Fruit fly (Drosophila melanogaster) whole organism, wandering third instar larva: ENCODE data around the gene CG14718.

Source experiments
- Abd-B ChIP-seq: fragments of >200 bp; optimal IDR thresholded peaks from 2 replicates; lab custom pipeline; 2017; ENCODE audit warnings: missing biosample characterization, missing genetic modification characterization
- CG32264 ChIP-seq: fragments of 200-800 bp; sonication (Bioruptor generic); optimal IDR thresholded peaks from 2 replicates; lab custom pipeline; 2016; ENCODE audit warnings: missing biosample characterization, missing genetic modification characterization
- CG9705 ChIP-seq: fragments of 200-800 bp; sonication (Bioruptor generic); optimal IDR thresholded peaks from 2 replicates; lab custom pipeline; 2018; ENCODE audit warnings: missing biosample characterization, mild to moderate bottlenecking, missing genetic modification characterization
- CrebA ChIP-seq: fragments of 200-800 bp; sonication (Bioruptor generic); optimal IDR thresholded peaks from 2 replicates; lab custom pipeline; 2016; ENCODE audit warnings: missing biosample characterization, mild to moderate bottlenecking, missing genetic modification characterization, borderline replicate concordance
- Dfd ChIP-seq: fragments of >200 bp; optimal IDR thresholded peaks from 2 replicates; lab custom pipeline; 2017; ENCODE audit warnings: missing biosample characterization, missing genetic modification characterization
- Dif ChIP-seq: fragments of 200-275, 200-300 bp; sonication (Bioruptor generic); optimal IDR thresholded peaks from 2 replicates; lab custom pipeline; 2018; ENCODE audit warnings: missing biosample characterization, missing genetic modification characterization; ENCODE audit not compliant: partially characterized antibody
- GATAd ChIP-seq: sonication (Bioruptor generic); optimal IDR thresholded peaks from 2 replicates; lab custom pipeline; 2016; ENCODE audit warnings: missing biosample characterization, missing genetic modification characterization
- HLH106 ChIP-seq: fragments of 200-800 bp; optimal IDR thresholded peaks from 3 replicates; lab custom pipeline; 2019; ENCODE audit warnings: missing biosample characterization, mild to moderate bottlenecking, missing genetic modification characterization, moderate library complexity
- Hnf4 ChIP-seq: fragments of 200-800 bp; sonication (Bioruptor generic); optimal IDR thresholded peaks from 2 replicates; lab custom pipeline; 2016; ENCODE audit warnings: missing biosample characterization, mild to moderate bottlenecking, missing genetic modification characterization
- Hr78 ChIP-seq: fragments of >200 bp; optimal IDR thresholded peaks from 2 replicates; lab custom pipeline; 2017; ENCODE audit warnings: missing biosample characterization, missing genetic modification characterization
- Hr83 ChIP-seq: fragments of 200-300 bp; sonication (Bioruptor generic); optimal IDR thresholded peaks from 2 replicates; lab custom pipeline; 2016; ENCODE audit warnings: missing biosample characterization, mild to moderate bottlenecking, missing genetic modification characterization, moderate library complexity; ENCODE audit not compliant: poor library complexity, severe bottlenecking
- Jra ChIP-seq: sonication (Bioruptor generic); optimal IDR thresholded peaks from 2 replicates; lab custom pipeline; 2016; ENCODE audit warnings: missing biosample characterization, missing genetic modification characterization
- Mio ChIP-seq: sonication (Bioruptor generic); optimal IDR thresholded peaks from 2 replicates; lab custom pipeline; 2016; ENCODE audit warnings: missing biosample characterization, missing genetic modification characterization
- Myc ChIP-seq: fragments of >200 bp; optimal IDR thresholded peaks from 2 replicates; lab custom pipeline; 2017
- N ChIP-seq: fragments of >200 bp; optimal IDR thresholded peaks from 2 replicates; lab custom pipeline; 2018; ENCODE audit warnings: missing biosample characterization, missing external identifiers, missing genetic modification characterization
- OdsH ChIP-seq: fragments of 200-800 bp; sonication (Bioruptor generic); optimal IDR thresholded peaks from 2 replicates; lab custom pipeline; 2016; ENCODE audit warnings: missing biosample characterization, mild to moderate bottlenecking, missing genetic modification characterization
- Rel ChIP-seq, 2 experiments: fragments of 200-800 bp; sonication (Bioruptor generic) in 1 of 2; optimal IDR thresholded peaks; 2 replicates in 1 of 2; 3 replicates in 1 of 2; lab custom pipeline; 2016 to 2019; ENCODE audit warnings: mild to moderate bottlenecking in 2 of 2, missing biosample characterization in 2 of 2, missing genetic modification characterization in 2 of 2, moderate library complexity in 1 of 2
- Sp1 ChIP-seq: fragments of 200-800 bp; sonication (Bioruptor generic); optimal IDR thresholded peaks from 3 replicates; lab custom pipeline; 2019; ENCODE audit warnings: missing biosample characterization, mild to moderate bottlenecking, missing genetic modification characterization, moderate library complexity
- Vsx2 ChIP-seq: fragments of 200-300, 225-300 bp; sonication (Bioruptor generic); optimal IDR thresholded peaks from 2 replicates; lab custom pipeline; 2018; ENCODE audit warnings: missing biosample characterization, missing genetic modification characterization; ENCODE audit not compliant: partially characterized antibody
- br ChIP-seq: fragments of 200-800 bp; sonication (Bioruptor generic); optimal IDR thresholded peaks from 2 replicates; lab custom pipeline; 2016; ENCODE audit warnings: missing biosample characterization, missing genetic modification characterization
- brk ChIP-seq: fragments of 200-800 bp; sonication (Bioruptor generic); optimal IDR thresholded peaks from 2 replicates; lab custom pipeline; 2016; ENCODE audit warnings: missing biosample characterization, mild to moderate bottlenecking, missing genetic modification characterization
- dl ChIP-seq, 2 experiments: fragments of 175-275, 200-275 bp in 1 of 2; fragments of 200-275 bp in 1 of 2; sonication (Bioruptor generic); optimal IDR thresholded peaks; lab custom pipeline; 2018; ENCODE audit warnings: mild to moderate bottlenecking in 2 of 2, missing biosample characterization in 2 of 2, missing genetic modification characterization in 2 of 2, moderate library complexity in 2 of 2; ENCODE audit not compliant: partially characterized antibody in 2 of 2, insufficient read depth in 1 of 2
- dmrt93B ChIP-seq: fragments of 200-800 bp; sonication (Bioruptor generic); optimal IDR thresholded peaks from 2 replicates; lab custom pipeline; 2018; ENCODE audit warnings: missing biosample characterization, mild to moderate bottlenecking, missing genetic modification characterization
- dsf ChIP-seq: sonication (Bioruptor generic); optimal IDR thresholded peaks from 2 replicates; lab custom pipeline; 2016; ENCODE audit warnings: missing biosample characterization, missing genetic modification characterization, borderline replicate concordance
- ey ChIP-seq: fragments of 200-800 bp; sonication (Bioruptor generic); optimal IDR thresholded peaks from 2 replicates; lab custom pipeline; 2016; ENCODE audit warnings: missing biosample characterization, missing genetic modification characterization
- foxo ChIP-seq, 2 experiments: fragments of 200-800 bp; sonication (Bioruptor generic); optimal IDR thresholded peaks; 2 replicates in 1 of 2; 3 replicates in 1 of 2; lab custom pipeline; 2016 to 2017; ENCODE audit warnings: missing biosample characterization in 2 of 2, missing genetic modification characterization in 2 of 2
- fru ChIP-seq: fragments of 200-800 bp; sonication (Bioruptor generic); optimal IDR thresholded peaks from 3 replicates; lab custom pipeline; 2016; ENCODE audit warnings: missing biosample characterization, mild to moderate bottlenecking, missing genetic modification characterization
- h ChIP-seq: fragments of 200-800 bp; sonication (Bioruptor generic); optimal IDR thresholded peaks from 3 replicates; lab custom pipeline; 2016; ENCODE audit warnings: missing biosample characterization, mild to moderate bottlenecking, missing genetic modification characterization
- jim ChIP-seq: fragments of 175-275, 200-325 bp; sonication (Bioruptor generic); optimal IDR thresholded peaks from 2 replicates; lab custom pipeline; 2016; ENCODE audit warnings: missing biosample characterization, mild to moderate bottlenecking, missing genetic modification characterization
- lola ChIP-seq: fragments of >200 bp; optimal IDR thresholded peaks from 2 replicates; lab custom pipeline; 2017; ENCODE audit warnings: missing biosample characterization, missing genetic modification characterization
- pan ChIP-seq: fragments of >200 bp; optimal IDR thresholded peaks from 2 replicates; lab custom pipeline; 2017
- psq ChIP-seq: fragments of 200-800 bp; sonication (Bioruptor generic); optimal IDR thresholded peaks from 3 replicates; lab custom pipeline; 2017; ENCODE audit warnings: missing biosample characterization, mild to moderate bottlenecking, missing genetic modification characterization, moderate library complexity
- rgr ChIP-seq: fragments of 200-800 bp; sonication (Bioruptor generic); optimal IDR thresholded peaks from 3 replicates; lab custom pipeline; 2016; ENCODE audit warnings: missing biosample characterization, mild to moderate bottlenecking, missing genetic modification characterization
- sage ChIP-seq: fragments of 200-800 bp; sonication (Bioruptor generic); optimal IDR thresholded peaks from 2 replicates; lab custom pipeline; 2016; ENCODE audit warnings: missing biosample characterization, mild to moderate bottlenecking, missing genetic modification characterization
- sv ChIP-seq: fragments of 200-800 bp; sonication (Bioruptor generic); optimal IDR thresholded peaks from 3 replicates; lab custom pipeline; 2016; ENCODE audit warnings: missing biosample characterization, missing genetic modification characterization
- tai ChIP-seq: sonication (Bioruptor generic); optimal IDR thresholded peaks from 2 replicates; lab custom pipeline; 2016; ENCODE audit warnings: missing biosample characterization, missing genetic modification characterization
- usp ChIP-seq: fragments of >200 bp; optimal IDR thresholded peaks from 2 replicates; lab custom pipeline; 2017; ENCODE audit warnings: missing biosample characterization, missing genetic modification characterization
- woc ChIP-seq: sonication (Bioruptor generic); optimal IDR thresholded peaks from 2 replicates; lab custom pipeline; 2016; ENCODE audit warnings: missing biosample characterization, mild to moderate bottlenecking, missing genetic modification characterization

Gene CG14718

DNA sequence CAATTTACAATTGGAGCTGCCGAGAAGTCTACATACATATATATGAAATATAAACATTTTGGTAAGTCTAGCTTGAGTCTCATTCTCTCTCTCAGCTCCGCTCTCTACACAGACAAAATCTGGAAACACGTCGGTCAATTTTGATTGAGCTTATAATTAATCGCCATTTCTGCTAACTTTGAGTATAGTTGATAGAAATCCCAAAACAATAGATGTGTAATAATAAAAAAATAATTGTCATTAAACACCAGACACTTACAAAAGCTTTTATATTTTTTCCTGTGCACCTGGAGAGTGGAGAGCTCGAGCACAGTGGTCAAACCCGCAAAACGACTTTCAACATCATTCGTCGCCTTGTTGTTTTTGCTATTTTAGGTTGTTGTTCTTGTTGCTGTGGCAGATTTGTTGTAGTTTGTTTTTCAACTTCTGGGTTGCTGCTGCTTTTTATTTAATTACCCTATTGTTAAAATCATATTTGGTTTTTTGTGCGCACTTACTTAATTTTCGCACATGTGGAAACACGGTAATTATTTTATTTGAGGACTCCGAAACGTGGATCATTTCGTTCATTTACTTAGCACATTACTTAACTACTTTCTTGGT is 43.7 kb upstream of the CG14718 start:
- TF ChIP-seq sage (GFP tag; lab: Kevin White, UChicago) (peak; percentile 98), Dif (GFP tag; lab: Kevin White, UChicago) (peak; percentile 22), sv (GFP tag; lab: Kevin White, UChicago) (peak; percentile 93), tai (peak; percentile 95), Dfd (GFP tag; lab: Kevin White, UChicago) (no peak), woc (peak; percentile 94), br (GFP tag; lab: Kevin White, UChicago) (peak; percentile 99), Hr83 (GFP tag; lab: Kevin White, UChicago) (peak; percentile 94), HLH106 (tag; lab: Kevin White, UChicago) (peak; percentile 97), Hr78 (no peak), OdsH (GFP tag; lab: Kevin White, UChicago) (peak; percentile 99), usp (no peak), Hnf4 (GFP tag; lab: Kevin White, UChicago) (peak; percentile 98), foxo (GFP tag; optimal IDR thresholded peaks at IDR 0.05; lab: Kevin White, UChicago) (peak; percentile 97 to 99), jim (peak; percentile 58), fru (GFP tag; lab: Kevin White, UChicago) (peak; percentile 98), Vsx2 (no peak), Mio (GFP tag; lab: Kevin White, UChicago) (peak; percentile 86), Jra (GFP tag; lab: Kevin White, UChicago) (peak; percentile 92), Abd-B (GFP tag; lab: Kevin White, UChicago) (no peak), CG9705 (GFP tag; lab: Kevin White, UChicago) (peak; percentile 69), rgr (GFP tag; lab: Kevin White, UChicago) (peak; percentile 99), GATAd (GFP tag; lab: Kevin White, UChicago) (peak; percentile 80), dmrt93B (GFP tag; lab: Kevin White, UChicago) (peak; percentile 95), CG32264 (peak; percentile 97), Myc (no peak), psq (GFP tag; lab: Kevin White, UChicago) (peak; percentile 94), brk (GFP tag; lab: Kevin White, UChicago) (peak; percentile 97), pan (lab: Kevin White, UChicago) (no peak), lola (no peak), CrebA (GFP tag; lab: Kevin White, UChicago) (peak; percentile 94), dsf (GFP tag; lab: Kevin White, UChicago) (peak; percentile 90), h (GFP tag; lab: Kevin White, UChicago) (peak; percentile 99), Rel (GFP tag; optimal IDR thresholded peaks at IDR 0.05; lab: Kevin White, UChicago) (peak; percentile 96), Rel (tag; optimal IDR thresholded peaks at IDR 0.05; lab: Kevin White, UChicago) (peak; percentile 30), dl (GFP tag; optimal IDR thresholded peaks at IDR 0.05; lab: Kevin White, UChicago; ENCODE audit: insufficient read depth in 1 of 2, partially characterized antibody in 2 of 2) (no peak), N (GFP tag; lab: Kevin White, UChicago) (no peak), ey (GFP tag; lab: Kevin White, UChicago) (peak; percentile 99), Sp1 (GFP tag; lab: Kevin White, UChicago) (peak; percentile 97)

DNA sequence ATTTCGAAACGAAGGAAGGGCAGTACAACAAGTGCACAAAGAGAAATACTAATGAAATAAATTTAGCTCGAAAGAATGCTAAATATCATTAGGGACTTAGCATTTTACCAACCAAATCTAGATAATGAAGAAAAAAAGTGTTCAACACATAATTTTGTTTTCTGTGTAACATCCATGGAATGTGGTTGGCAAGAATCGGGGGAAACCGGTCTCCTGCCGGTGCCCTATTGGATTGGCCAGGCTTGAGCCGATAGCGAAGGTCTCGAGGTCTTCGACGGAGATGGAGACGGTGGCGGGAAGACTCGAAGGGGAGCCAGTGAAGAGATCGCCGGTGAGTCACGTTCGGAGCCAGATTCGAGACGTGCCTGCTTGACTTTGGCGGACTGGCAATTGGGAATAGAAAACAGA is 42.6 kb upstream of the CG14718 start:
- TF ChIP-seq jim = no peak
- TF ChIP-seq CrebA (GFP tag; lab: Kevin White, UChicago) = no peak
- TF ChIP-seq usp = no peak
- TF ChIP-seq psq (GFP tag; lab: Kevin White, UChicago) = peak; percentile 80
- TF ChIP-seq h (GFP tag; lab: Kevin White, UChicago) = peak; percentile 91
- peak; percentile 92 for TF ChIP-seq Hnf4 (GFP tag; lab: Kevin White, UChicago)
- TF ChIP-seq sage (GFP tag; lab: Kevin White, UChicago) = peak; percentile 78
- peak; percentile 92 for TF ChIP-seq fru (GFP tag; lab: Kevin White, UChicago)
- TF ChIP-seq CG32264 = peak; percentile 70
- peak; percentile 88 for TF ChIP-seq rgr (GFP tag; lab: Kevin White, UChicago)
- peak; percentile 92 for TF ChIP-seq ey (GFP tag; lab: Kevin White, UChicago)
- peak; percentile 84 for TF ChIP-seq Sp1 (GFP tag; lab: Kevin White, UChicago)
- no peak for TF ChIP-seq N (GFP tag; lab: Kevin White, UChicago)
- TF ChIP-seq woc = peak; percentile 93
- no peak for TF ChIP-seq dsf (GFP tag; lab: Kevin White, UChicago)
- no peak for TF ChIP-seq dl (GFP tag; optimal IDR thresholded peaks at IDR 0.05; lab: Kevin White, UChicago; ENCODE audit: insufficient read depth in 1 of 2, partially characterized antibody in 2 of 2)
- TF ChIP-seq Abd-B (GFP tag; lab: Kevin White, UChicago) = no peak
- TF ChIP-seq OdsH (GFP tag; lab: Kevin White, UChicago) = peak; percentile 87
- TF ChIP-seq HLH106 (tag; lab: Kevin White, UChicago) = peak; percentile 83
- peak; percentile 72 for TF ChIP-seq tai
- no peak for TF ChIP-seq Hr78
- TF ChIP-seq foxo (GFP tag; optimal IDR thresholded peaks at IDR 0.05; lab: Kevin White, UChicago) = peak; percentile 42 to 90
- TF ChIP-seq Jra (GFP tag; lab: Kevin White, UChicago) = peak; percentile 70
- peak; percentile 47 for TF ChIP-seq dmrt93B (GFP tag; lab: Kevin White, UChicago)
- peak; percentile 79 for TF ChIP-seq Rel (GFP tag; optimal IDR thresholded peaks at IDR 0.05; lab: Kevin White, UChicago)
- peak; percentile 69 for TF ChIP-seq Rel (tag; optimal IDR thresholded peaks at IDR 0.05; lab: Kevin White, UChicago)
- TF ChIP-seq Vsx2 = no peak
- no peak for TF ChIP-seq GATAd (GFP tag; lab: Kevin White, UChicago)
- no peak for TF ChIP-seq pan (lab: Kevin White, UChicago)
- TF ChIP-seq Myc = no peak
- no peak for TF ChIP-seq Mio (GFP tag; lab: Kevin White, UChicago)
- peak; percentile 19 for TF ChIP-seq Hr83 (GFP tag; lab: Kevin White, UChicago)
- TF ChIP-seq Dif (GFP tag; lab: Kevin White, UChicago) = no peak
- no peak for TF ChIP-seq Dfd (GFP tag; lab: Kevin White, UChicago)
- TF ChIP-seq sv (GFP tag; lab: Kevin White, UChicago) = no peak
- TF ChIP-seq CG9705 (GFP tag; lab: Kevin White, UChicago) = peak; percentile 56
- TF ChIP-seq brk (GFP tag; lab: Kevin White, UChicago) = peak; percentile 82
- peak; percentile 90 for TF ChIP-seq br (GFP tag; lab: Kevin White, UChicago)
- no peak for TF ChIP-seq lola
